4 worm cellular contexts compared by ENCODE assay signal in genomic region chrV:9690728-9691127, ce11.
TF ChIP-seq lines count a peak whose summit lies in the region.

No protein-coding gene starts in this region.

TF ChIP-seq in whole organism, L2 larva, 48 proteins besides CTCF, POLR2A, EP300 and RAD21 (continues in another document):
- TF ChIP-seq sem-4 (tag; optimal IDR thresholded peaks at IDR 0.05; lab: Kevin White, UChicago) = peak; percentile 56
- TF ChIP-seq nhr-77 (tag; optimal IDR thresholded peaks at IDR 0.05; lab: Kevin White, UChicago) = no peak
- TF ChIP-seq lsy-2 (tag; optimal IDR thresholded peaks at IDR 0.05; lab: Kevin White, UChicago) = peak; percentile 64 to 92
- no peak for TF ChIP-seq ztf-1 (GFP tag; conservative IDR thresholded peaks at IDR 0.05; lab: Robert Waterston, UW)
- peak; percentile 55 for TF ChIP-seq fos-1 (tag; optimal IDR thresholded peaks at IDR 0.05; lab: Kevin White, UChicago)
- TF ChIP-seq nhr-12 (tag; optimal IDR thresholded peaks at IDR 0.05; lab: Kevin White, UChicago) = no peak
- TF ChIP-seq unc-39 (tag; optimal IDR thresholded peaks at IDR 0.05; lab: Kevin White, UChicago) = no peak
- TF ChIP-seq nhr-237 (tag; optimal IDR thresholded peaks at IDR 0.05; lab: Kevin White, UChicago) = no peak
- TF ChIP-seq ztf-4 (tag; optimal IDR thresholded peaks at IDR 0.05; lab: Kevin White, UChicago) = no peak
- TF ChIP-seq nhr-6 (tag; optimal IDR thresholded peaks at IDR 0.05; lab: Kevin White, UChicago) = peak; percentile 51
- no peak for TF ChIP-seq elt-1 (tag; optimal IDR thresholded peaks at IDR 0.05; lab: Kevin White, UChicago)
- TF ChIP-seq unc-62 (GFP tag; optimal IDR thresholded peaks at IDR 0.05; lab: Kevin White, UChicago) = no peak
- TF ChIP-seq sma-3 (GFP tag; optimal IDR thresholded peaks at IDR 0.05; lab: Kevin White, UChicago) = peak; percentile 43
- no peak for TF ChIP-seq lin-11 (tag; optimal IDR thresholded peaks at IDR 0.05; lab: Kevin White, UChicago)
- TF ChIP-seq egl-27 (tag; optimal IDR thresholded peaks at IDR 0.05; lab: Kevin White, UChicago) = no peak
- peak; percentile 32 for TF ChIP-seq nhr-129 (tag; optimal IDR thresholded peaks at IDR 0.05; lab: Kevin White, UChicago)
- TF ChIP-seq alr-1 (tag; optimal IDR thresholded peaks at IDR 0.05; lab: Kevin White, UChicago) = no peak
- TF ChIP-seq gmeb-1 (tag; optimal IDR thresholded peaks at IDR 0.05; lab: Kevin White, UChicago) = peak; percentile 49
- TF ChIP-seq ceh-16 (tag; optimal IDR thresholded peaks at IDR 0.05; lab: Kevin White, UChicago) = no peak
- no peak for TF ChIP-seq mbf-1 (tag; optimal IDR thresholded peaks at IDR 0.05; lab: Kevin White, UChicago)
- TF ChIP-seq skn-1 (tag; optimal IDR thresholded peaks at IDR 0.05; lab: Kevin White, UChicago) = no peak
- TF ChIP-seq nhr-21 (tag; optimal IDR thresholded peaks at IDR 0.05; lab: Kevin White, UChicago) = peak; percentile 24
- TF ChIP-seq aly-2 (tag; optimal IDR thresholded peaks at IDR 0.05; lab: Kevin White, UChicago) = no peak
- no peak for TF ChIP-seq zag-1 (tag; optimal IDR thresholded peaks at IDR 0.05; lab: Kevin White, UChicago)

TF ChIP-seq in whole organism, L4 larva, 104 proteins besides CTCF, POLR2A, EP300 and RAD21 (continues in another document):
- TF ChIP-seq lin-15B (tag; optimal IDR thresholded peaks at IDR 0.05; lab: Kevin White, UChicago) = no peak
- TF ChIP-seq lsy-2 (tag; optimal IDR thresholded peaks at IDR 0.05; lab: Kevin White, UChicago) = peak in 1 of 2 experiments; percentile 93
- TF ChIP-seq nhr-48 (tag; optimal IDR thresholded peaks at IDR 0.05; lab: Kevin White, UChicago) = no peak
- no peak for TF ChIP-seq dve-1 (tag; optimal IDR thresholded peaks at IDR 0.05; lab: Kevin White, UChicago; ENCODE audit: insufficient read depth)
- TF ChIP-seq dpl-1 (GFP tag; optimal IDR thresholded peaks at IDR 0.05; lab: Kevin White, UChicago) = peak; percentile 37
- TF ChIP-seq ama-1 (optimal IDR thresholded peaks at IDR 0.05; lab: Kevin White, UChicago) = peak; percentile 39
- no peak for TF ChIP-seq nhr-77 (tag; optimal IDR thresholded peaks at IDR 0.05; lab: Kevin White, UChicago)
- no peak for TF ChIP-seq Y48G9A.11 (GFP tag; IDR thresholded peaks at IDR 0.05; lab: Robert Waterston, UW)
- no peak for TF ChIP-seq vab-7 (GFP tag; IDR thresholded peaks at IDR 0.05; lab: Robert Waterston, UW)
- TF ChIP-seq T20F7.1 (GFP tag; optimal IDR thresholded peaks at IDR 0.05; lab: Kevin White, UChicago) = peak; percentile 6
- TF ChIP-seq dmd-9 (GFP tag; IDR thresholded peaks at IDR 0.05; lab: Robert Waterston, UW) = no peak
- peak in 1 of 2 experiments; percentile 20 for TF ChIP-seq mdl-1 (tag; optimal IDR thresholded peaks at IDR 0.05; lab: Kevin White, UChicago)
- peak; percentile 51; the same call in 1 of the 2 replicates for TF ChIP-seq arid-1 (GFP tag; conservative IDR thresholded peaks at IDR 0.05; lab: Robert Waterston, UW)
- TF ChIP-seq nhr-28 (tag; optimal IDR thresholded peaks at IDR 0.05; lab: Kevin White, UChicago) = peak; percentile 63
- no peak for TF ChIP-seq ces-1 (GFP tag; optimal IDR thresholded peaks at IDR 0.05; lab: Kevin White, UChicago)
- TF ChIP-seq aha-1 (tag; lab: Kevin White, UChicago) = peak; percentile 97
- TF ChIP-seq dmd-6 (GFP tag; IDR thresholded peaks at IDR 0.05; lab: Robert Waterston, UW) = no peak
- TF ChIP-seq hif-1 (tag; optimal IDR thresholded peaks at IDR 0.05; lab: Kevin White, UChicago) = no peak
- TF ChIP-seq ceh-32 (tag; optimal IDR thresholded peaks at IDR 0.05; lab: Kevin White, UChicago; ENCODE audit: poor library complexity) = no peak
- TF ChIP-seq nhr-10 (tag; optimal IDR thresholded peaks at IDR 0.05; lab: Kevin White, UChicago) = no peak
- no peak for TF ChIP-seq fos-1 (tag; optimal IDR thresholded peaks at IDR 0.05; lab: Kevin White, UChicago)
- TF ChIP-seq F26F4.8 (GFP tag; conservative IDR thresholded peaks at IDR 0.05; lab: Robert Waterston, UW) = no peak
- peak; percentile 56 for TF ChIP-seq nhr-6 (tag; optimal IDR thresholded peaks at IDR 0.05; lab: Kevin White, UChicago)
- TF ChIP-seq lim-7 (GFP tag; IDR thresholded peaks at IDR 0.05; lab: Robert Waterston, UW) = no peak

TF ChIP-seq in whole organism, late embryonic, 69 proteins besides CTCF, POLR2A, EP300 and RAD21:
- TF ChIP-seq unc-55 (GFP tag; optimal IDR thresholded peaks at IDR 0.05; lab: Kevin White, UChicago) (peak; percentile 33), nfya-1 (tag; optimal IDR thresholded peaks at IDR 0.05; lab: Kevin White, UChicago) (peak; percentile 40), sdc-2 (tag; optimal IDR thresholded peaks at IDR 0.05; lab: Kevin White, UChicago) (no peak), ceh-30 (tag; optimal IDR thresholded peaks at IDR 0.05; lab: Kevin White, UChicago) (peak; percentile 12)

TF ChIP-seq in whole organism, mixed stage, embryonic, 35 proteins besides CTCF, POLR2A, EP300 and RAD21:
- TF ChIP-seq blmp-1 (tag; optimal IDR thresholded peaks at IDR 0.05; lab: Kevin White, UChicago) (peak; percentile 85), ceh-43 (GFP tag; optimal IDR thresholded peaks at IDR 0.05; lab: Kevin White, UChicago) (no peak), mep-1 (tag; optimal IDR thresholded peaks at IDR 0.05; lab: Kevin White, UChicago) (peak; percentile 37), lsy-2 (tag; optimal IDR thresholded peaks at IDR 0.05; lab: Kevin White, UChicago) (peak; percentile 90)
TF ChIP-seq in whole organism, mixed stage, embryonic: peak in this region for 3.
